Fruit fly (Drosophila melanogaster) whole organism, wandering third instar larva: ENCODE measurements around the gene Polr1D.

Experiments used
- Abd-B ChIP-seq: fragments of >200 bp; optimal IDR thresholded peaks from 2 replicates; lab custom pipeline; 2017; ENCODE audit warnings: missing biosample characterization, missing genetic modification characterization
- CG32264 ChIP-seq: fragments of 200-800 bp; sonication (Bioruptor generic); optimal IDR thresholded peaks from 2 replicates; lab custom pipeline; 2016; ENCODE audit warnings: missing biosample characterization, missing genetic modification characterization
- CG9705 ChIP-seq: fragments of 200-800 bp; sonication (Bioruptor generic); optimal IDR thresholded peaks from 2 replicates; lab custom pipeline; 2018; ENCODE audit warnings: missing biosample characterization, mild to moderate bottlenecking, missing genetic modification characterization
- CrebA ChIP-seq: fragments of 200-800 bp; sonication (Bioruptor generic); optimal IDR thresholded peaks from 2 replicates; lab custom pipeline; 2016; ENCODE audit warnings: missing biosample characterization, mild to moderate bottlenecking, missing genetic modification characterization, borderline replicate concordance
- Dfd ChIP-seq: fragments of >200 bp; optimal IDR thresholded peaks from 2 replicates; lab custom pipeline; 2017; ENCODE audit warnings: missing biosample characterization, missing genetic modification characterization
- Dif ChIP-seq: fragments of 200-275, 200-300 bp; sonication (Bioruptor generic); optimal IDR thresholded peaks from 2 replicates; lab custom pipeline; 2018; ENCODE audit warnings: missing biosample characterization, missing genetic modification characterization; ENCODE audit not compliant: partially characterized antibody
- GATAd ChIP-seq: sonication (Bioruptor generic); optimal IDR thresholded peaks from 2 replicates; lab custom pipeline; 2016; ENCODE audit warnings: missing biosample characterization, missing genetic modification characterization
- HLH106 ChIP-seq: fragments of 200-800 bp; optimal IDR thresholded peaks from 3 replicates; lab custom pipeline; 2019; ENCODE audit warnings: missing biosample characterization, mild to moderate bottlenecking, missing genetic modification characterization, moderate library complexity
- Hnf4 ChIP-seq: fragments of 200-800 bp; sonication (Bioruptor generic); optimal IDR thresholded peaks from 2 replicates; lab custom pipeline; 2016; ENCODE audit warnings: missing biosample characterization, mild to moderate bottlenecking, missing genetic modification characterization
- Hr78 ChIP-seq: fragments of >200 bp; optimal IDR thresholded peaks from 2 replicates; lab custom pipeline; 2017; ENCODE audit warnings: missing biosample characterization, missing genetic modification characterization
- Hr83 ChIP-seq: fragments of 200-300 bp; sonication (Bioruptor generic); optimal IDR thresholded peaks from 2 replicates; lab custom pipeline; 2016; ENCODE audit warnings: missing biosample characterization, mild to moderate bottlenecking, missing genetic modification characterization, moderate library complexity; ENCODE audit not compliant: poor library complexity, severe bottlenecking
- Jra ChIP-seq: sonication (Bioruptor generic); optimal IDR thresholded peaks from 2 replicates; lab custom pipeline; 2016; ENCODE audit warnings: missing biosample characterization, missing genetic modification characterization
- Mio ChIP-seq: sonication (Bioruptor generic); optimal IDR thresholded peaks from 2 replicates; lab custom pipeline; 2016; ENCODE audit warnings: missing biosample characterization, missing genetic modification characterization
- Myc ChIP-seq: fragments of >200 bp; optimal IDR thresholded peaks from 2 replicates; lab custom pipeline; 2017
- N ChIP-seq: fragments of >200 bp; optimal IDR thresholded peaks from 2 replicates; lab custom pipeline; 2018; ENCODE audit warnings: missing biosample characterization, missing external identifiers, missing genetic modification characterization
- OdsH ChIP-seq: fragments of 200-800 bp; sonication (Bioruptor generic); optimal IDR thresholded peaks from 2 replicates; lab custom pipeline; 2016; ENCODE audit warnings: missing biosample characterization, mild to moderate bottlenecking, missing genetic modification characterization
- Rel ChIP-seq, 2 experiments: fragments of 200-800 bp; sonication (Bioruptor generic) in 1 of 2; optimal IDR thresholded peaks; 2 replicates in 1 of 2; 3 replicates in 1 of 2; lab custom pipeline; 2016 to 2019; ENCODE audit warnings: mild to moderate bottlenecking in 2 of 2, missing biosample characterization in 2 of 2, missing genetic modification characterization in 2 of 2, moderate library complexity in 1 of 2
- Sp1 ChIP-seq: fragments of 200-800 bp; sonication (Bioruptor generic); optimal IDR thresholded peaks from 3 replicates; lab custom pipeline; 2019; ENCODE audit warnings: missing biosample characterization, mild to moderate bottlenecking, missing genetic modification characterization, moderate library complexity
- Vsx2 ChIP-seq: fragments of 200-300, 225-300 bp; sonication (Bioruptor generic); optimal IDR thresholded peaks from 2 replicates; lab custom pipeline; 2018; ENCODE audit warnings: missing biosample characterization, missing genetic modification characterization; ENCODE audit not compliant: partially characterized antibody
- br ChIP-seq: fragments of 200-800 bp; sonication (Bioruptor generic); optimal IDR thresholded peaks from 2 replicates; lab custom pipeline; 2016; ENCODE audit warnings: missing biosample characterization, missing genetic modification characterization
- brk ChIP-seq: fragments of 200-800 bp; sonication (Bioruptor generic); optimal IDR thresholded peaks from 2 replicates; lab custom pipeline; 2016; ENCODE audit warnings: missing biosample characterization, mild to moderate bottlenecking, missing genetic modification characterization
- dl ChIP-seq, 2 experiments: fragments of 175-275, 200-275 bp in 1 of 2; fragments of 200-275 bp in 1 of 2; sonication (Bioruptor generic); optimal IDR thresholded peaks; lab custom pipeline; 2018; ENCODE audit warnings: mild to moderate bottlenecking in 2 of 2, missing biosample characterization in 2 of 2, missing genetic modification characterization in 2 of 2, moderate library complexity in 2 of 2; ENCODE audit not compliant: partially characterized antibody in 2 of 2, insufficient read depth in 1 of 2
- dmrt93B ChIP-seq: fragments of 200-800 bp; sonication (Bioruptor generic); optimal IDR thresholded peaks from 2 replicates; lab custom pipeline; 2018; ENCODE audit warnings: missing biosample characterization, mild to moderate bottlenecking, missing genetic modification characterization
- dsf ChIP-seq: sonication (Bioruptor generic); optimal IDR thresholded peaks from 2 replicates; lab custom pipeline; 2016; ENCODE audit warnings: missing biosample characterization, missing genetic modification characterization, borderline replicate concordance
- ey ChIP-seq: fragments of 200-800 bp; sonication (Bioruptor generic); optimal IDR thresholded peaks from 2 replicates; lab custom pipeline; 2016; ENCODE audit warnings: missing biosample characterization, missing genetic modification characterization
- foxo ChIP-seq, 2 experiments: fragments of 200-800 bp; sonication (Bioruptor generic); optimal IDR thresholded peaks; 2 replicates in 1 of 2; 3 replicates in 1 of 2; lab custom pipeline; 2016 to 2017; ENCODE audit warnings: missing biosample characterization in 2 of 2, missing genetic modification characterization in 2 of 2
- fru ChIP-seq: fragments of 200-800 bp; sonication (Bioruptor generic); optimal IDR thresholded peaks from 3 replicates; lab custom pipeline; 2016; ENCODE audit warnings: missing biosample characterization, mild to moderate bottlenecking, missing genetic modification characterization
- h ChIP-seq: fragments of 200-800 bp; sonication (Bioruptor generic); optimal IDR thresholded peaks from 3 replicates; lab custom pipeline; 2016; ENCODE audit warnings: missing biosample characterization, mild to moderate bottlenecking, missing genetic modification characterization
- jim ChIP-seq: fragments of 175-275, 200-325 bp; sonication (Bioruptor generic); optimal IDR thresholded peaks from 2 replicates; lab custom pipeline; 2016; ENCODE audit warnings: missing biosample characterization, mild to moderate bottlenecking, missing genetic modification characterization
- lola ChIP-seq: fragments of >200 bp; optimal IDR thresholded peaks from 2 replicates; lab custom pipeline; 2017; ENCODE audit warnings: missing biosample characterization, missing genetic modification characterization
- pan ChIP-seq: fragments of >200 bp; optimal IDR thresholded peaks from 2 replicates; lab custom pipeline; 2017
- psq ChIP-seq: fragments of 200-800 bp; sonication (Bioruptor generic); optimal IDR thresholded peaks from 3 replicates; lab custom pipeline; 2017; ENCODE audit warnings: missing biosample characterization, mild to moderate bottlenecking, missing genetic modification characterization, moderate library complexity
- rgr ChIP-seq: fragments of 200-800 bp; sonication (Bioruptor generic); optimal IDR thresholded peaks from 3 replicates; lab custom pipeline; 2016; ENCODE audit warnings: missing biosample characterization, mild to moderate bottlenecking, missing genetic modification characterization
- sage ChIP-seq: fragments of 200-800 bp; sonication (Bioruptor generic); optimal IDR thresholded peaks from 2 replicates; lab custom pipeline; 2016; ENCODE audit warnings: missing biosample characterization, mild to moderate bottlenecking, missing genetic modification characterization
- sv ChIP-seq: fragments of 200-800 bp; sonication (Bioruptor generic); optimal IDR thresholded peaks from 3 replicates; lab custom pipeline; 2016; ENCODE audit warnings: missing biosample characterization, missing genetic modification characterization
- tai ChIP-seq: sonication (Bioruptor generic); optimal IDR thresholded peaks from 2 replicates; lab custom pipeline; 2016; ENCODE audit warnings: missing biosample characterization, missing genetic modification characterization
- usp ChIP-seq: fragments of >200 bp; optimal IDR thresholded peaks from 2 replicates; lab custom pipeline; 2017; ENCODE audit warnings: missing biosample characterization, missing genetic modification characterization
- woc ChIP-seq: sonication (Bioruptor generic); optimal IDR thresholded peaks from 2 replicates; lab custom pipeline; 2016; ENCODE audit warnings: missing biosample characterization, mild to moderate bottlenecking, missing genetic modification characterization

Polr1D gene

DNA sequence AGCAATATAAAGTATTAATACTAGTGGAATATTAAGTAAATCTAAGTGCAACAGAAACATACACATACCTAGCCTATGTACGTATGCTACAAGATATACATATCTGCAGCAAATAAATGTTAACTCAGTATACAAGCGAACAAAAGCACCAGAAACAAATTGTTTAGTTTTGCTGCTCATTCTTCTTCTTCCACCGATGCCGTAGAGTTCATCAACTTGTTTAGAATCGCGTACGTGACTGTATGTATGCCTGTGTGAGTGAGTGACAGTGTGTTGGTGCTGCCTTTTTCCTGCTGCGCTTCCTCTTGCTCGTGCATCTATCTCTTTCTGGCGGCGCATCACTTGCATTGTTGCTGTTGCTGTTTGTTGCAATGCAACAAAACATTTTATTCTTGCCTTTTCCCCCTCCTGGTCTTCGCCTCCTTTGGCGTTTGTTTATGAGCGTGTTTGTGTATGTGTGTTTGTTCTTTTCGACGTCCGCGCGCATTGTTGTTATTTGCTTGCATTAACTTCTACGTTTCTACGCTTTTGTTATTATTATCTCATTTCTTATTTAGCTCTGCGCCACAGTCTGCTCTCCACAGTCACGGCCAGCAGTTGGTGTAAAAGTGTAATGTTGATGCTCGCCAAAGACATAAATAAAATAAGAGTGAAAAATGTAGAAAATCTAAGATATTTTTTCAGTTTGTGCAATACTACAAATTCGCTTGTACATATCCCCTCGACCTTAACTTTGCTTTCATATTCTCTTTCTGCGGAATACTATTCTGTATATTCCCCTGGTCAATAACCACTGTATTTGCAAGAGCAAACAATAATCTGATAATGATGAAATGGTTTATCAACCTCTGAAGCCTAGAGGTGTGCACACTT lies 23.9 kb upstream of the Polr1D start:
- TF ChIP-seq Dfd (GFP tag; lab: Kevin White, UChicago) (no peak), Dif (no peak), h (peak; percentile 57), CG32264 (peak; percentile 51), N (GFP tag; lab: Kevin White, UChicago) (no peak), psq (peak; percentile 29), br (peak; percentile 61), Mio (GFP tag; lab: Kevin White, UChicago) (no peak), Hr83 (peak; percentile 19), foxo (GFP tag; optimal IDR thresholded peaks at IDR 0.05; lab: Kevin White, UChicago) (peak in 1 of 2 experiments; percentile 69), HLH106 (tag; lab: Kevin White, UChicago) (peak; percentile 47), dl (GFP tag; optimal IDR thresholded peaks at IDR 0.05; lab: Kevin White, UChicago; ENCODE audit: insufficient read depth in 1 of 2, partially characterized antibody in 2 of 2) (no peak), brk (GFP tag; lab: Kevin White, UChicago) (no peak), CrebA (GFP tag; lab: Kevin White, UChicago) (no peak), GATAd (GFP tag; lab: Kevin White, UChicago) (no peak), dmrt93B (GFP tag; lab: Kevin White, UChicago) (peak; percentile 44), lola (GFP tag; lab: Kevin White, UChicago) (no peak), Sp1 (peak; percentile 34), Rel (GFP tag; optimal IDR thresholded peaks at IDR 0.05; lab: Kevin White, UChicago) (no peak), Rel (tag; optimal IDR thresholded peaks at IDR 0.05; lab: Kevin White, UChicago) (no peak), CG9705 (no peak), Abd-B (GFP tag; lab: Kevin White, UChicago) (no peak), dsf (GFP tag; lab: Kevin White, UChicago) (no peak), woc (GFP tag; lab: Kevin White, UChicago) (peak; percentile 17), sv (GFP tag; lab: Kevin White, UChicago) (no peak), ey (GFP tag; lab: Kevin White, UChicago) (peak; percentile 66), tai (GFP tag; lab: Kevin White, UChicago) (peak; percentile 44), Hr78 (GFP tag; lab: Kevin White, UChicago) (no peak), sage (GFP tag; lab: Kevin White, UChicago) (no peak), fru (GFP tag; lab: Kevin White, UChicago) (peak; percentile 59), usp (GFP tag; lab: Kevin White, UChicago) (no peak), jim (no peak), pan (lab: Kevin White, UChicago) (no peak), Hnf4 (peak; percentile 30), Vsx2 (GFP tag; lab: Kevin White, UChicago) (no peak), OdsH (GFP tag; lab: Kevin White, UChicago) (peak; percentile 78), rgr (peak; percentile 72), Jra (GFP tag; lab: Kevin White, UChicago) (peak; percentile 31), Myc (lab: Kevin White, UChicago) (no peak)

DNA sequence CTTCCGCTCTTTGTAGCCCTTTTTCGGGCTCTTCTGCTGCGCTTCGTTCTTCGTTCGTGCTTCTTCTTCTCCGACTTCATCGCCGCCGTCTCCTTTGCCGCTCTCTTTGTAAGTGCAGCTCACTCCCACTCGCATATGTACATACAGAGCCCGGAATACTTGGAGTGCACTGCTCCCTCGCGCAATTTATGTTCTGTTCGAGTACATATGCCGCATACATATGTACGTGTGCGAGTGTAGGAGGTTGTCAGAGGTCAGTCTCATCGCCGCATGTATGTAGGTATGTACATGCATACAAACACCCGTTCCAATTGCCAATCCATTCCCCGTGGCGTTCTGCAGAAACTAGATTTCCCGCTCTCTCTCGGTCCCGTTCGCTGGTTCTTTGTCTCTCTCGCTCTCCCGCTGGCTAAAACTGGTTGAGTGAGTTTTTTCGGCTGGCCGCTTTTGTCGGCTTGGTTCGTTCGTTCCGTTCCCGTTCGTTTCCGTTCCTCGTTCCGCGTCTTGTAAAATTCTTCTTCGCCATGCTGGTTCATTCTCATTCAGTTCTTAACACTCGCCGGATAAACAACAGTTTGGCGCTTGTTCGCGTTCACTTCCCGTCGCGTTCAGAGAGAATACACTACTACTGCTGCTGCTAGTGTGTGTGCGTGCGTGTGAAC lies 23.1 kb upstream of the Polr1D start:
- TF ChIP-seq Vsx2 (GFP tag; lab: Kevin White, UChicago) (peak; percentile 93), tai (GFP tag; lab: Kevin White, UChicago) (peak; percentile 50), Hr78 (GFP tag; lab: Kevin White, UChicago) (no peak), h (peak; percentile 38), Dfd (GFP tag; lab: Kevin White, UChicago) (no peak), foxo (GFP tag; optimal IDR thresholded peaks at IDR 0.05; lab: Kevin White, UChicago) (peak; percentile 2 to 10), woc (GFP tag; lab: Kevin White, UChicago) (peak; percentile 1), OdsH (GFP tag; lab: Kevin White, UChicago) (peak; percentile 52), CG32264 (peak; percentile 5), psq (peak; percentile 86), fru (GFP tag; lab: Kevin White, UChicago) (no peak), N (GFP tag; lab: Kevin White, UChicago) (no peak), dl (GFP tag; optimal IDR thresholded peaks at IDR 0.05; lab: Kevin White, UChicago; ENCODE audit: insufficient read depth in 1 of 2, partially characterized antibody in 2 of 2) (peak; percentile 73 to 88), usp (GFP tag; lab: Kevin White, UChicago) (no peak), Rel (GFP tag; optimal IDR thresholded peaks at IDR 0.05; lab: Kevin White, UChicago) (peak; percentile 54), Rel (tag; optimal IDR thresholded peaks at IDR 0.05; lab: Kevin White, UChicago) (peak; percentile 50), br (peak; percentile 41), Dif (peak; percentile 87), Hr83 (peak; percentile 37), jim (no peak), Sp1 (peak; percentile 67)
- TF ChIP-seq, all 38 proteins: peak for 14
